Fruit fly (Drosophila melanogaster) whole organism, embryonic: Measurements from ENCODE around the gene path.

Experiments used
- ATbp ChIP-seq: fragments of 200-800 bp; sonication (Bioruptor generic); optimal IDR thresholded peaks from 2 replicates; lab custom pipeline; 2017; ENCODE audit warnings: missing biosample characterization, mild to moderate bottlenecking, missing genetic modification characterization, missing genetic modification reagents
- BEAF-32 ChIP-seq: fragments of 200-800 bp; sonication (Bioruptor generic); optimal IDR thresholded peaks from 3 replicates; lab custom pipeline; 2017; ENCODE audit warnings: missing biosample characterization, missing genetic modification characterization, mild to moderate bottlenecking, moderate library complexity, missing genetic modification reagents
- Bteb2 ChIP-seq: fragments of 200-800 bp; sonication (Bioruptor generic); optimal IDR thresholded peaks from 2 replicates; lab custom pipeline; 2016; ENCODE audit warnings: missing biosample characterization, missing genetic modification characterization
- CG11398 ChIP-seq: fragments of 200-800 bp; sonication (Bioruptor generic); optimal IDR thresholded peaks from 2 replicates; lab custom pipeline; 2016; ENCODE audit warnings: missing biosample characterization, missing genetic modification characterization
- CG14014 ChIP-seq: fragments of 200-800 bp; sonication (Bioruptor generic); IDR thresholded peaks from 2 replicates; pipeline ENCODE4 v1.3.6; 2022; ENCODE audit warnings: missing biosample characterization, missing genetic modification characterization
- CG14860 ChIP-seq: fragments of 200-800 bp; sonication (Bioruptor generic); IDR thresholded peaks from 3 replicates; pipeline ENCODE4 v1.3.6; 2022; ENCODE audit warnings: missing biosample characterization, missing genetic modification characterization; ENCODE audit not compliant: partially characterized antibody
- CG15073 ChIP-seq: fragments of 200-800 bp; sonication (Bioruptor generic); optimal IDR thresholded peaks from 2 replicates; lab custom pipeline; 2016; ENCODE audit warnings: missing biosample characterization, missing genetic modification characterization
- CG15479 ChIP-seq: fragments of 200-800 bp; sonication (Bioruptor generic); optimal IDR thresholded peaks from 3 replicates; lab custom pipeline; 2019; ENCODE audit warnings: missing biosample characterization, mild to moderate bottlenecking, missing genetic modification characterization, moderate library complexity
- CG17361 ChIP-seq: fragments of 200-800 bp; sonication (Bioruptor generic); IDR thresholded peaks from 3 replicates; pipeline ENCODE4 v1.3.6; 2022; ENCODE audit warnings: missing biosample characterization, missing genetic modification characterization
- CG2875 ChIP-seq: fragments of 200-800 bp; sonication (Bioruptor generic); optimal IDR thresholded peaks from 2 replicates; lab custom pipeline; 2017; ENCODE audit warnings: missing biosample characterization, mild to moderate bottlenecking, missing genetic modification characterization, missing genetic modification reagents
- CG31388 ChIP-seq: fragments of 200-800 bp; sonication (Bioruptor generic); optimal IDR thresholded peaks from 2 replicates; lab custom pipeline; 2016; ENCODE audit warnings: missing biosample characterization, missing genetic modification characterization
- CG33213 ChIP-seq: fragments of 200-800 bp; sonication (Bioruptor generic); optimal IDR thresholded peaks from 3 replicates; lab custom pipeline; 2016; ENCODE audit warnings: missing biosample characterization, missing genetic modification characterization
- CG33557 ChIP-seq: fragments of 200-800 bp; sonication (Bioruptor generic); optimal IDR thresholded peaks from 2 replicates; lab custom pipeline; 2019; ENCODE audit warnings: missing biosample characterization, mild to moderate bottlenecking, missing genetic modification characterization, moderate library complexity
- CG3407 ChIP-seq: fragments of 200-800 bp; sonication (Bioruptor generic); optimal IDR thresholded peaks from 2 replicates; lab custom pipeline; 2018; ENCODE audit warnings: missing biosample characterization, mild to moderate bottlenecking, missing genetic modification characterization
- CG4404 ChIP-seq: fragments of 200-800 bp; sonication (Bioruptor generic); IDR thresholded peaks from 2 replicates; pipeline ENCODE4 v1.3.6; 2022; ENCODE audit warnings: missing biosample characterization, missing genetic modification characterization
- CG4730 ChIP-seq: fragments of 200-800 bp; sonication (Bioruptor generic); IDR thresholded peaks from 2 replicates; pipeline ENCODE4 v1.3.6; 2022; ENCODE audit warnings: missing biosample characterization, missing genetic modification characterization
- CG4854 ChIP-seq: fragments of 200-800 bp; sonication (Bioruptor generic); optimal IDR thresholded peaks from 2 replicates; lab custom pipeline; 2016; ENCODE audit warnings: missing biosample characterization, missing genetic modification characterization, inconsistent platforms
- CG6272 ChIP-seq: fragments of 200-800 bp; sonication (Bioruptor generic); IDR thresholded peaks from 2 replicates; pipeline ENCODE4 v1.3.6; 2022; ENCODE audit warnings: missing biosample characterization, missing genetic modification characterization
- CrebB ChIP-seq: fragments of 200-800 bp; sonication (Bioruptor generic); optimal IDR thresholded peaks from 3 replicates; lab custom pipeline; 2018; ENCODE audit warnings: missing biosample characterization, mild to moderate bottlenecking, missing genetic modification characterization
- D ChIP-seq, 2 experiments: fragments of 200-800 bp in 1 of 2; fragments of >200 bp in 1 of 2; sonication (Bioruptor generic) in 1 of 2; optimal IDR thresholded peaks; 2 replicates in 1 of 2; 3 replicates in 1 of 2; lab custom pipeline; 2017; ENCODE audit warnings: mild to moderate bottlenecking in 1 of 2, missing biosample characterization in 1 of 2, missing genetic modification characterization in 1 of 2, missing genetic modification reagents in 1 of 2
- Elba2 ChIP-seq: fragments of 200-800 bp; sonication (Bioruptor generic); optimal IDR thresholded peaks from 3 replicates; lab custom pipeline; 2016; ENCODE audit warnings: missing biosample characterization, missing genetic modification characterization
- HLHmδ ChIP-seq: fragments of 200-800 bp; sonication (Bioruptor generic); optimal IDR thresholded peaks from 2 replicates; lab custom pipeline; 2018; ENCODE audit warnings: missing biosample characterization, mild to moderate bottlenecking, missing genetic modification characterization, moderate library complexity
- Hr51 ChIP-seq, 2 experiments: fragments of 200-800 bp; sonication (Bioruptor generic); optimal IDR thresholded peaks; 2 replicates in 1 of 2; 3 replicates in 1 of 2; lab custom pipeline; 2016 to 2018; ENCODE audit warnings: missing biosample characterization in 2 of 2, missing genetic modification characterization in 2 of 2, mild to moderate bottlenecking in 1 of 2, moderate library complexity in 1 of 2
- Jarid2 ChIP-seq: fragments of 200-800 bp; sonication (Bioruptor generic); optimal IDR thresholded peaks from 3 replicates; lab custom pipeline; 2017; ENCODE audit warnings: mild to moderate bottlenecking, missing biosample characterization, missing genetic modification reagents, missing genetic modification characterization
- Med ChIP-seq: fragments of 200-800 bp; sonication (Bioruptor generic); peaks from one replicate; lab custom pipeline; 2016; ENCODE audit warnings: missing biosample characterization, missing genetic modification characterization, mild to moderate bottlenecking, inconsistent platforms, moderate library complexity
- NfI ChIP-seq: fragments of 200-800 bp; sonication (Bioruptor generic); optimal IDR thresholded peaks from 3 replicates; lab custom pipeline; 2018; ENCODE audit warnings: missing biosample characterization, mild to moderate bottlenecking, missing genetic modification characterization, moderate library complexity
- Poxn ChIP-seq: fragments of 200-800 bp; sonication (Bioruptor generic); IDR thresholded peaks from 2 replicates; pipeline ENCODE4 v1.3.6; 2022; ENCODE audit warnings: missing biosample characterization, missing genetic modification characterization
- Rfx ChIP-seq: fragments of 200-800 bp; sonication (Bioruptor generic); IDR thresholded peaks from 2 replicates; pipeline ENCODE4 v1.3.6; 2022; ENCODE audit warnings: missing biosample characterization, missing genetic modification characterization
- Xbp1 ChIP-seq: fragments of 200-800 bp; sonication (Bioruptor generic); optimal IDR thresholded peaks from 3 replicates; lab custom pipeline; 2016; ENCODE audit warnings: missing biosample characterization, mild to moderate bottlenecking, missing genetic modification characterization
- bbx ChIP-seq: fragments of 200-800 bp; sonication (Bioruptor generic); IDR thresholded peaks from 2 replicates; pipeline ENCODE4 v1.3.6; 2022; ENCODE audit warnings: missing biosample characterization, missing genetic modification characterization; ENCODE audit not compliant: partially characterized antibody
- br ChIP-seq: fragments of >200 bp; optimal IDR thresholded peaks from 2 replicates; lab custom pipeline; 2017
- cg ChIP-seq: fragments of 200-800 bp; sonication (Bioruptor generic); optimal IDR thresholded peaks from 3 replicates; lab custom pipeline; 2019; ENCODE audit warnings: missing biosample characterization, mild to moderate bottlenecking, missing genetic modification characterization, moderate library complexity
- croc ChIP-seq: fragments of 200-800 bp; sonication (Bioruptor generic); conservative IDR thresholded peaks from 3 replicates; pipeline ENCODE4 v1.3.6; 2022; ENCODE audit warnings: missing biosample characterization, missing genetic modification characterization
- dati ChIP-seq: fragments of 200-800 bp; sonication (Bioruptor generic); IDR thresholded peaks from 2 replicates; pipeline ENCODE4 v1.3.6; 2022; ENCODE audit warnings: missing biosample characterization, missing genetic modification characterization
- fd102C ChIP-seq: fragments of 200-800 bp; sonication (Bioruptor generic); optimal IDR thresholded peaks from 2 replicates; lab custom pipeline; 2018; ENCODE audit warnings: missing biosample characterization, mild to moderate bottlenecking, missing genetic modification characterization, moderate library complexity
- fd64A ChIP-seq: fragments of 200-800 bp; sonication (Bioruptor generic); optimal IDR thresholded peaks from 3 replicates; lab custom pipeline; 2018; ENCODE audit warnings: missing biosample characterization, mild to moderate bottlenecking, missing genetic modification characterization
- lov ChIP-seq, 2 experiments: fragments of 200-800 bp in 1 of 2; fragments of >200 bp in 1 of 2; sonication (Bioruptor generic) in 1 of 2; IDR thresholded peaks in 1 of 2; optimal IDR thresholded peaks in 1 of 2; 2 replicates in 1 of 2; 3 replicates in 1 of 2; pipeline versions ENCODE4 v1.3.6 to Lab custom; 2017 to 2022; ENCODE audit warnings: missing biosample characterization in 1 of 2, missing genetic modification characterization in 1 of 2
- peb ChIP-seq: fragments of 200-800 bp; sonication (Bioruptor generic); IDR thresholded peaks from 2 replicates; pipeline ENCODE4 v1.3.6; 2022; ENCODE audit warnings: missing biosample characterization, missing genetic modification characterization
- pnt ChIP-seq: fragments of 200-800 bp; sonication (Bioruptor generic); optimal IDR thresholded peaks from 3 replicates; lab custom pipeline; 2016; ENCODE audit warnings: missing biosample characterization, missing genetic modification characterization
- sqz ChIP-seq: fragments of 200-800 bp; sonication (Bioruptor generic); optimal IDR thresholded peaks from 3 replicates; lab custom pipeline; 2018; ENCODE audit warnings: missing biosample characterization, mild to moderate bottlenecking, missing genetic modification characterization
- ssp ChIP-seq: fragments of 200-800 bp; sonication (Bioruptor generic); IDR thresholded peaks from 2 replicates; pipeline ENCODE4 v1.3.6; 2022; ENCODE audit warnings: missing biosample characterization, missing genetic modification characterization
- sug ChIP-seq: fragments of 200-800 bp; optimal IDR thresholded peaks from 2 replicates; lab custom pipeline; 2019; ENCODE audit warnings: missing biosample characterization, mild to moderate bottlenecking, missing genetic modification characterization, moderate library complexity
- tll ChIP-seq, 2 experiments: fragments of 200-800 bp in 1 of 2; fragments of >200 bp in 1 of 2; sonication (Bioruptor generic) in 1 of 2; optimal IDR thresholded peaks; 2 replicates each; lab custom pipeline; 2017 to 2019; ENCODE audit warnings: missing biosample characterization in 2 of 2, missing genetic modification characterization in 2 of 2, mild to moderate bottlenecking in 1 of 2, moderate library complexity in 1 of 2
- trem ChIP-seq: fragments of 200-800 bp; optimal IDR thresholded peaks from 3 replicates; lab custom pipeline; 2019; ENCODE audit warnings: missing biosample characterization, mild to moderate bottlenecking, missing genetic modification characterization, moderate library complexity
- unc-4 ChIP-seq: fragments of 200-800 bp; sonication (Bioruptor generic); IDR thresholded peaks from 2 replicates; pipeline ENCODE4 v1.3.6; 2022; ENCODE audit warnings: missing biosample characterization, missing genetic modification characterization; ENCODE audit not compliant: partially characterized antibody
- vfl ChIP-seq: fragments of 200-800 bp; sonication (Bioruptor generic); optimal IDR thresholded peaks from 2 replicates; lab custom pipeline; 2016; ENCODE audit warnings: missing biosample characterization, missing genetic modification characterization
- zen ChIP-seq: fragments of 200-800 bp; sonication (Bioruptor generic); optimal IDR thresholded peaks from 3 replicates; lab custom pipeline; 2018; ENCODE audit warnings: missing biosample characterization, mild to moderate bottlenecking, missing genetic modification characterization, moderate library complexity

The path gene

dm6 chr3L:9467763-9468206 lies 37.3 kb downstream of the path start (continued):
- TF ChIP-seq Hr51 (GFP tag; optimal IDR thresholded peaks at IDR 0.05; lab: Kevin White, UChicago) (peak in 1 of 2 experiments; percentile 43), BEAF-32 (no peak), CG33213 (GFP tag; lab: Kevin White, UChicago) (no peak), CG4854 (GFP tag; lab: Kevin White, UChicago) (no peak), bbx (GFP tag; lab: Robert Waterston, UW) (no peak), Jarid2 (GFP tag; lab: Kevin White, UChicago) (no peak), D (optimal IDR thresholded peaks at IDR 0.05; lab: Kevin White, UChicago) (peak; percentile 26), D (GFP tag; optimal IDR thresholded peaks at IDR 0.05; lab: Kevin White, UChicago) (no peak), HLHmδ (GFP tag; lab: Kevin White, UChicago) (no peak), CG14860 (GFP tag; lab: Robert Waterston, UW) (no peak), CG15073 (no peak), CG11398 (GFP tag; lab: Kevin White, UChicago) (no peak), CG2875 (no peak), zen (tag; lab: Kevin White, UChicago) (peak; percentile 38), br (lab: Kevin White, UChicago) (no peak), CG31388 (GFP tag; lab: Kevin White, UChicago) (no peak), CG33557 (GFP tag; lab: Kevin White, UChicago) (no peak), Xbp1 (no peak), Elba2 (GFP tag; lab: Kevin White, UChicago) (peak; percentile 73), sug (tag; lab: Kevin White, UChicago) (no peak), Poxn (GFP tag; lab: Robert Waterston, UW) (no peak), vfl (GFP tag; lab: Kevin White, UChicago) (no peak), fd64A (peak; percentile 7), pnt (GFP tag; lab: Kevin White, UChicago) (no peak), CG17361 (no peak), cg (GFP tag; lab: Kevin White, UChicago) (peak; percentile 52), CG6272 (GFP tag; lab: Robert Waterston, UW) (no peak), CG15479 (peak; percentile 36), CrebB (no peak), sqz (GFP tag; lab: Kevin White, UChicago) (peak; percentile 13), trem (tag; lab: Kevin White, UChicago) (no peak), CG4730 (GFP tag; lab: Robert Waterston, UW) (no peak), dati (GFP tag; lab: Robert Waterston, UW) (no peak), NfI (GFP tag; lab: Kevin White, UChicago) (no peak), peb (GFP tag; lab: Robert Waterston, UW) (no peak), tll (GFP tag; optimal IDR thresholded peaks at IDR 0.05; lab: Kevin White, UChicago) (peak in 1 of 2 experiments; percentile 95), fd102C (peak; percentile 62), ATbp (GFP tag; lab: Kevin White, UChicago) (peak; percentile 2), lov (optimal IDR thresholded peaks at IDR 0.05; lab: Kevin White, UChicago) (no peak), lov (GFP tag; IDR thresholded peaks at IDR 0.05; lab: Robert Waterston, UW) (no peak), Rfx (GFP tag; lab: Robert Waterston, UW) (no peak), CG14014 (no peak), CG4404 (GFP tag; lab: Robert Waterston, UW) (no peak), Med (GFP tag; lab: Kevin White, UChicago) (peak; percentile 70), croc (GFP tag; lab: Robert Waterston, UW) (no peak; the same call in 2 of the 3 replicates), Bteb2 (GFP tag; lab: Kevin White, UChicago) (no peak), unc-4 (GFP tag; lab: Robert Waterston, UW) (no peak), ssp (GFP tag; lab: Robert Waterston, UW) (no peak), CG3407 (GFP tag; lab: Kevin White, UChicago) (no peak)
